Fruit fly (Drosophila melanogaster): ENCODE measurements around the gene CG12003.

The CG12003 gene

DNA sequence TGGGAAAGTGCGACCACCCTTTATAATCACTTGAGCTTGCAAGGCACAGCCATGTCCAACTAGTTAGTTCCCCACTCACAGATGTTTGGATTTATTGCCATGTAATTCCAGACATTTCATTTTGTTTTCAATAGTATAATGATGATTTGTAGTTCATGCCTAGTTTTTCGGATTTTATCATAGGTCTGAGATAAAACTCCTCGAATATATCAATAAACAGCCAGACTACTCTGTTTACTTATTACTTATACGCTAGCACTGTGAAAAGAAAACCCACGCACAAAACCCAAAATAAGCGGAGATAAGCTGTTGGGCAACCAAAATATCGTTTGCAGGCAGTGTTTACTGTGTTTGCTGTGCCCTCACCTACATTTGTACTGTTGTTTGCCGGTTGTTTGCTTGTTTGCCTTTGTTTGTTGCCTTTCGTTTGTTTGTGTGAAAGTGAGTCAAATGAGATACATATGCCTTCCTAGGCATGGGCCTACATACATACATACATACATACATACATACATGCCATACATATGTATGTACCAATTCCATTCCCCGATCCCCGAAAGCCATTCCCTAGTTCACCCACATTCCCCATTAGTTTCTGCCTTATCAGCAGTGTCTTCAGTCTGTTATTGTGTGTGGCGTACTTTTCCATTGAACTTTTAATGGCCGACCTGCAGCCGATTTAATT lies 14.1 kb downstream of the CG12003 start (continued):
- TF ChIP-seq Myb (GFP tag; optimal IDR thresholded peaks at IDR 0.05), result peak; percentile 39
- peak; percentile 52 for TF ChIP-seq H2.0 (GFP tag; IDR thresholded peaks at IDR 0.05)
- no peak for TF ChIP-seq br (optimal IDR thresholded peaks at IDR 0.05)

DNA sequence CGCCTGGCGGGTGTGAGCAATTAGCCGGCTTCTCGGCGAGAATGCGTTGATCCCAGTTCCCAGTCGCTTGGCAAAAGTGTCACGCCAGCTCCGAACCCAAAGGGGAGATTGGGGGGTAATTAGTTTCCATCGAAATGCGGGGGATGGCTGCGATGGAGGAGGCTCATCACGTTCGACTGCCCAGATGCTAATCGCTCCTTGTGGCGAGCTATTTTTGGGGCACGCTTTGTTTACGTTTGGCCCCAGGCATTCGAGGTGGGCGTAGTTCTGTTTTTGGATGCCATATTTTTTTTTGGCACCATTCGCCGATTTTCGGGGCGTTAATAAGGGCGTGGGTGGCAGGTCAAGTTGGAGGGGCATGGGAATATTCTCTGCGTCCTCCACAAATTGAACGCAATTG lies 15.0 kb downstream of the CG12003 start:
- peak; percentile 71 for TF ChIP-seq sd (tag; optimal IDR thresholded peaks at IDR 0.05)
- peak; percentile 46 for TF ChIP-seq CG10543 (GFP tag; optimal IDR thresholded peaks at IDR 0.05)
- peak; percentile 79 for TF ChIP-seq CG12769 (tag; optimal IDR thresholded peaks at IDR 0.05)
- TF ChIP-seq sr (GFP tag; IDR thresholded peaks at IDR 0.05), result peak; percentile 88
- TF ChIP-seq tin (GFP tag; optimal IDR thresholded peaks at IDR 0.05), result no peak
- TF ChIP-seq ERR (GFP tag; optimal IDR thresholded peaks at IDR 0.05), result no peak
- TF ChIP-seq ac (GFP tag; optimal IDR thresholded peaks at IDR 0.05), result no peak
- TF ChIP-seq chinmo (GFP tag; IDR thresholded peaks at IDR 0.05; ENCODE audit: partially characterized antibody), result 0 out of 4 replicates have a peak, but pooled peaks have one; percentile 23
- no peak for TF ChIP-seq grau (tag; optimal IDR thresholded peaks at IDR 0.05)
- TF ChIP-seq crol (GFP tag; IDR thresholded peaks at IDR 0.05), result peak; percentile 79
- no peak for TF ChIP-seq Camta (GFP tag; optimal IDR thresholded peaks at IDR 0.05)
- 0 out of 3 replicates have a peak, but pooled peaks have one; percentile 9 for TF ChIP-seq ci (GFP tag; IDR thresholded peaks at IDR 0.05)

DNA sequence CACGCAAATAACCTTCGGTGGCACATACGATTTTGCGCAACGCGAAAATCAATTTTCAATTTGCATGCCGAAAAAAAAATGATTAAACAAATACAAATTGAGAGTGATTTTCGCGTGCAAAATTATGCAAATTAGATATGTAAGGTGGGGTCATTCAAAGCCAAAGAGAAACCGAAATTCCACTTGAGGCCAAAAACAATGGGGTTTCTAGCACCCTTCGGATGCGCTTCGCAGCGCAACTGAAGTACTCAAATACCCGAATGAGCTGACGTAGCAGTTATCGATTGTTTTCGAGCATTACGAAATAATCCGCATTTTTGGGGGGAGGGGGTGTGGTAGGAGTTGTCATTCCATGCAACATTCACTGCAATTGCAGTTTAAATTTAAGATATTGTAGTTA lies 15.6 kb downstream of the CG12003 start:
- peak; percentile 9 for TF ChIP-seq Ets65A (GFP tag)
- TF ChIP-seq ftz-f1 (GFP tag; optimal IDR thresholded peaks at IDR 0.05), result no peak
- peak; percentile 90 for TF ChIP-seq CG10274 (GFP tag; optimal IDR thresholded peaks at IDR 0.05)
- TF ChIP-seq jumu (GFP tag; optimal IDR thresholded peaks at IDR 0.05), result no peak
- no peak for TF ChIP-seq D19A (tag; optimal IDR thresholded peaks at IDR 0.05)
- TF ChIP-seq eve (GFP tag; optimal IDR thresholded peaks at IDR 0.05), result peak in 1 of 2 experiments; percentile 78
- TF ChIP-seq CG12236 (GFP tag; optimal IDR thresholded peaks at IDR 0.05), result no peak

DNA sequence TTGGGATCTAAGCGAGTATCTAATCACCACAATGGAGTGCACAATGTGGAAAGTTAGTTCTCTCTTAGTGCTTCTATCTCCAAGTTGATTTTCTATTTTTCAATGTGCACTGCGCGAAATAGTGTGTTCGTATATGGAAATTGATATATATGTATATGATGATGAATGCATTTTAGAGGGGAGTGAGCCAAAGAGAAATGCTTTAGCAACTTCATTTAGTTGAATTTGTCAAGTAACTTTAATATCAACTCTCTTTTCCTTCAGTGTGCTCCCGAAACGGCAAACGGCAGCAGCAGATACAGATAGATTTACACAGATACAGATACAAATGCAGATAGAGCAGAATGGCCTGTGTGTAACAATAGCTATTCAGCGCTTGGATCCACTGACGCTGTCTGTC lies 18.8 kb downstream of the CG12003 start:
- TF ChIP-seq vfl (GFP tag; optimal IDR thresholded peaks at IDR 0.05) (no peak), tx (GFP tag; optimal IDR thresholded peaks at IDR 0.05) (peak; percentile 41), CG12744 (GFP tag; optimal IDR thresholded peaks at IDR 0.05) (peak; percentile 48), CG8944 (GFP tag; optimal IDR thresholded peaks at IDR 0.05) (peak; percentile 53), CG12659 (GFP tag; optimal IDR thresholded peaks at IDR 0.05) (peak; percentile 43), CG13775 (GFP tag; optimal IDR thresholded peaks at IDR 0.05) (peak; percentile 38), CG13894 (tag; optimal IDR thresholded peaks at IDR 0.05) (no peak), Bgb (GFP tag; IDR thresholded peaks at IDR 0.05; ENCODE audit: partially characterized antibody) (no peak), CG18011 (GFP tag; optimal IDR thresholded peaks at IDR 0.05) (no peak), CG11093 (GFP tag; IDR thresholded peaks at IDR 0.05) (0 out of 3 replicates have a peak, but pooled peaks have one; percentile 14), hbn (GFP tag; IDR thresholded peaks at IDR 0.05; ENCODE audit: partially characterized antibody) (no peak), Tbp (GFP tag; optimal IDR thresholded peaks at IDR 0.05) (no peak), kah (GFP tag; optimal IDR thresholded peaks at IDR 0.05) (no peak), CG7987 (GFP tag; optimal IDR thresholded peaks at IDR 0.05) (no peak), CG10959 (GFP tag; IDR thresholded peaks at IDR 0.05) (no peak), en (GFP tag; optimal IDR thresholded peaks at IDR 0.05) (peak; percentile 18), chn (GFP tag; optimal IDR thresholded peaks at IDR 0.05) (peak; percentile 66), CG42726 (GFP tag; IDR thresholded peaks at IDR 0.05; ENCODE audit: partially characterized antibody) (no peak), CG17829 (tag; optimal IDR thresholded peaks at IDR 0.05) (peak; percentile 79), Nf-YB (GFP tag; optimal IDR thresholded peaks at IDR 0.05) (peak; percentile 33), bcd (GFP tag; optimal IDR thresholded peaks at IDR 0.05) (peak; percentile 58), toy (GFP tag; IDR thresholded peaks at IDR 0.05) (no peak), disco-r (GFP tag; optimal IDR thresholded peaks at IDR 0.05) (no peak), MBD-R2 (GFP tag; IDR thresholded peaks at IDR 0.05) (peak; percentile 23; the same call in 1 of the 2 replicates), Lim3 (GFP tag; IDR thresholded peaks at IDR 0.05) (no peak)

Measured in whole organism, embryonic.